Comparison of ENCODE assay signal across 1 fruit fly cellular context in genomic region chr3L:25120499-25121101, dm6.
TF ChIP-seq lines count a peak whose summit lies in the region.

Gene UQCR-11, plus strand, starts transcription at chr3L:25120709.

TF ChIP-seq in whole organism, embryonic, 481 proteins besides CTCF, POLR2A, EP300 and RAD21 (continued from another document and continues in another):
- TF ChIP-seq CG3726 (GFP tag; IDR thresholded peaks at IDR 0.05; lab: Robert Waterston, UW) (no peak), CG13775 (GFP tag; optimal IDR thresholded peaks at IDR 0.05; lab: Kevin White, UChicago) (no peak), sens (GFP tag; lab: Kevin White, UChicago) (peak; percentile 36), ara (GFP tag; IDR thresholded peaks at IDR 0.05; lab: Robert Waterston, UW) (peak; percentile 11; the same call in 1 of the 2 replicates), BtbVII (GFP tag; optimal IDR thresholded peaks at IDR 0.05; lab: Kevin White, UChicago) (no peak), Deaf1 (tag; optimal IDR thresholded peaks at IDR 0.05; lab: Kevin White, UChicago) (no peak), Dbx (GFP tag; IDR thresholded peaks at IDR 0.05; lab: Robert Waterston, UW) (no peak), CG2129 (GFP tag; IDR thresholded peaks at IDR 0.05; lab: Robert Waterston, UW; ENCODE audit: partially characterized antibody) (no peak), eyg (GFP tag; optimal IDR thresholded peaks at IDR 0.05; lab: Kevin White, UChicago) (no peak), grn (GFP tag; optimal IDR thresholded peaks at IDR 0.05; lab: Kevin White, UChicago) (no peak), dpn (GFP tag; optimal IDR thresholded peaks at IDR 0.05; lab: Kevin White, UChicago) (no peak), Ets97D (GFP tag; optimal IDR thresholded peaks at IDR 0.05; lab: Kevin White, UChicago) (peak; percentile 14), Med (GFP tag; lab: Kevin White, UChicago) (no peak), CG13123 (GFP tag; optimal IDR thresholded peaks at IDR 0.05; lab: Kevin White, UChicago) (no peak), btn (GFP tag; optimal IDR thresholded peaks at IDR 0.05; lab: Kevin White, UChicago) (no peak), CG10543 (GFP tag; optimal IDR thresholded peaks at IDR 0.05; lab: Kevin White, UChicago) (no peak), CG32767 (GFP tag; IDR thresholded peaks at IDR 0.05; lab: Robert Waterston, UW) (peak; percentile 77; the same call in 1 of the 2 replicates), sr (GFP tag; IDR thresholded peaks at IDR 0.05; lab: Robert Waterston, UW) (no peak), trem (tag; optimal IDR thresholded peaks at IDR 0.05; lab: Kevin White, UChicago) (peak; percentile 23), E2f2 (GFP tag; IDR thresholded peaks at IDR 0.05; lab: Robert Waterston, UW) (no peak), dmrt11E (tag; optimal IDR thresholded peaks at IDR 0.05; lab: Kevin White, UChicago) (peak; percentile 27), NK7.1 (GFP tag; optimal IDR thresholded peaks at IDR 0.05; lab: Kevin White, UChicago) (no peak), CG7745 (tag; optimal IDR thresholded peaks at IDR 0.05; lab: Kevin White, UChicago) (no peak), CG1647 (GFP tag; optimal IDR thresholded peaks at IDR 0.05; lab: Kevin White, UChicago) (no peak), ttk (GFP tag; IDR thresholded peaks at IDR 0.05; lab: Robert Waterston, UW) (no peak), CG4424 (GFP tag; optimal IDR thresholded peaks at IDR 0.05; lab: Kevin White, UChicago) (no peak), CG4360 (GFP tag; IDR thresholded peaks at IDR 0.05; lab: Robert Waterston, UW) (no peak), Dek (tag; optimal IDR thresholded peaks at IDR 0.05; lab: Kevin White, UChicago) (no peak), CG11723 (GFP tag; optimal IDR thresholded peaks at IDR 0.05; lab: Kevin White, UChicago) (peak; percentile 94), nerfin-2 (GFP tag; IDR thresholded peaks at IDR 0.05; lab: Robert Waterston, UW; ENCODE audit: partially characterized antibody) (no peak), Dref (GFP tag; IDR thresholded peaks at IDR 0.05; lab: Robert Waterston, UW) (peak; percentile 61), MBD-R2 (GFP tag; IDR thresholded peaks at IDR 0.05; lab: Robert Waterston, UW) (no peak), CG30431 (GFP tag; optimal IDR thresholded peaks at IDR 0.05; lab: Kevin White, UChicago) (no peak), bsh (GFP tag; optimal IDR thresholded peaks at IDR 0.05; lab: Kevin White, UChicago) (no peak), wdn (GFP tag; IDR thresholded peaks at IDR 0.05; lab: Robert Waterston, UW) (no peak), Abd-B (GFP tag; optimal IDR thresholded peaks at IDR 0.05; lab: Kevin White, UChicago) (peak; percentile 90), slbo (GFP tag; IDR thresholded peaks at IDR 0.05; lab: Robert Waterston, UW) (no peak), chif (GFP tag; optimal IDR thresholded peaks at IDR 0.05; lab: Kevin White, UChicago) (no peak), Hr39 (optimal IDR thresholded peaks at IDR 0.05; lab: Kevin White, UChicago) (no peak), Doc2 (GFP tag; IDR thresholded peaks at IDR 0.05; lab: Robert Waterston, UW) (no peak), Six4 (GFP tag; optimal IDR thresholded peaks at IDR 0.05; lab: Kevin White, UChicago) (no peak), br (optimal IDR thresholded peaks at IDR 0.05; lab: Kevin White, UChicago) (no peak), CG6254 (GFP tag; optimal IDR thresholded peaks at IDR 0.05; lab: Kevin White, UChicago) (no peak), sqz (GFP tag; optimal IDR thresholded peaks at IDR 0.05; lab: Kevin White, UChicago) (no peak), D19B (GFP tag; optimal IDR thresholded peaks at IDR 0.05; lab: Kevin White, UChicago) (no peak), ase (GFP tag; IDR thresholded peaks at IDR 0.05; lab: Robert Waterston, UW) (no peak), CoRest (tag; optimal IDR thresholded peaks at IDR 0.05; lab: Kevin White, UChicago) (peak; percentile 49), Nf-YB (GFP tag; optimal IDR thresholded peaks at IDR 0.05; lab: Kevin White, UChicago) (no peak), chinmo (GFP tag; IDR thresholded peaks at IDR 0.05; lab: Robert Waterston, UW; ENCODE audit: partially characterized antibody) (no peak), gsb (GFP tag; IDR thresholded peaks at IDR 0.05; lab: Robert Waterston, UW) (no peak), CG17328 (GFP tag; IDR thresholded peaks at IDR 0.05; lab: Robert Waterston, UW) (no peak), CG13287 (GFP tag; IDR thresholded peaks at IDR 0.05; lab: Robert Waterston, UW; ENCODE audit: partially characterized antibody) (no peak), CG9876 (GFP tag; optimal IDR thresholded peaks at IDR 0.05; lab: Kevin White, UChicago) (no peak), repo (GFP tag; optimal IDR thresholded peaks at IDR 0.05; lab: Kevin White, UChicago) (no peak), lola (GFP tag; optimal IDR thresholded peaks at IDR 0.05; lab: Kevin White, UChicago) (peak in 1 of 3 experiments; percentile 56), H2.0 (GFP tag; IDR thresholded peaks at IDR 0.05; lab: Robert Waterston, UW) (no peak), CG10462 (GFP tag; optimal IDR thresholded peaks at IDR 0.05; lab: Kevin White, UChicago) (no peak), Sin3A (optimal IDR thresholded peaks at IDR 0.05; lab: Kevin White, UChicago) (no peak), Gsc (GFP tag; IDR thresholded peaks at IDR 0.05; lab: Robert Waterston, UW) (no peak), gce (GFP tag; IDR thresholded peaks at IDR 0.05; lab: Robert Waterston, UW) (no peak), CG34422 (GFP tag; IDR thresholded peaks at IDR 0.05; lab: Robert Waterston, UW) (no peak; the same call in 2 of the 3 replicates), tll (GFP tag; optimal IDR thresholded peaks at IDR 0.05; lab: Kevin White, UChicago) (no peak), CG6813 (GFP tag; optimal IDR thresholded peaks at IDR 0.05; lab: Kevin White, UChicago) (no peak), Xrp1 (GFP tag; IDR thresholded peaks at IDR 0.05; lab: Robert Waterston, UW) (no peak), GATAe (GFP tag; conservative IDR thresholded peaks at IDR 0.05; lab: Robert Waterston, UW) (no peak), CG32532 (GFP tag; IDR thresholded peaks at IDR 0.05; lab: Robert Waterston, UW) (no peak), klu (GFP tag; IDR thresholded peaks at IDR 0.05; lab: Robert Waterston, UW) (no peak), CG14860 (GFP tag; IDR thresholded peaks at IDR 0.05; lab: Robert Waterston, UW; ENCODE audit: partially characterized antibody) (no peak), CG17568 (GFP tag; optimal IDR thresholded peaks at IDR 0.05; lab: Kevin White, UChicago) (no peak), Mad (GFP tag; optimal IDR thresholded peaks at IDR 0.05; lab: Kevin White, UChicago) (no peak), CG6175 (GFP tag; IDR thresholded peaks at IDR 0.05; lab: Robert Waterston, UW) (no peak), sens-2 (GFP tag; IDR thresholded peaks at IDR 0.05; lab: Robert Waterston, UW) (no peak), run (tag; optimal IDR thresholded peaks at IDR 0.05; lab: Kevin White, UChicago) (no peak), bigmax (GFP tag; optimal IDR thresholded peaks at IDR 0.05; lab: Kevin White, UChicago) (peak; percentile 3), gsb-n (tag; optimal IDR thresholded peaks at IDR 0.05; lab: Kevin White, UChicago) (no peak), mld (GFP tag; IDR thresholded peaks at IDR 0.05; lab: Robert Waterston, UW; ENCODE audit: partially characterized antibody) (no peak), exex (tag; optimal IDR thresholded peaks at IDR 0.05; lab: Kevin White, UChicago) (no peak), pan (optimal IDR thresholded peaks at IDR 0.05; lab: Kevin White, UChicago) (no peak), pan (GFP tag; optimal IDR thresholded peaks at IDR 0.05 in 1 of 2, IDR thresholded peaks at IDR 0.05 in 1 of 2) (no peak), Opbp (GFP tag; IDR thresholded peaks at IDR 0.05; lab: Robert Waterston, UW; ENCODE audit: partially characterized antibody) (no peak), Optix (GFP tag; IDR thresholded peaks at IDR 0.05; lab: Robert Waterston, UW) (no peak), NC2α (GFP tag; optimal IDR thresholded peaks at IDR 0.05; lab: Kevin White, UChicago) (no peak), psq (GFP tag; optimal IDR thresholded peaks at IDR 0.05; lab: Kevin White, UChicago) (no peak), ATbp (GFP tag; optimal IDR thresholded peaks at IDR 0.05; lab: Kevin White, UChicago) (no peak), schlank (tag; optimal IDR thresholded peaks at IDR 0.05; lab: Kevin White, UChicago) (no peak), CG18476 (GFP tag; optimal IDR thresholded peaks at IDR 0.05; lab: Kevin White, UChicago) (no peak), fd102C (GFP tag; optimal IDR thresholded peaks at IDR 0.05; lab: Kevin White, UChicago) (no peak), Antp (GFP tag; optimal IDR thresholded peaks at IDR 0.05; lab: Kevin White, UChicago) (no peak), CG18619 (GFP tag; optimal IDR thresholded peaks at IDR 0.05; lab: Kevin White, UChicago) (no peak), gem (tag; optimal IDR thresholded peaks at IDR 0.05; lab: Kevin White, UChicago) (peak; percentile 12), CG31365 (tag; optimal IDR thresholded peaks at IDR 0.05; lab: Kevin White, UChicago) (no peak), hbn (GFP tag; IDR thresholded peaks at IDR 0.05; lab: Robert Waterston, UW; ENCODE audit: partially characterized antibody) (no peak), Ravus (GFP tag; IDR thresholded peaks at IDR 0.05; lab: Robert Waterston, UW) (no peak), CG1792 (GFP tag; optimal IDR thresholded peaks at IDR 0.05; lab: Kevin White, UChicago) (no peak), CG9932 (GFP tag; IDR thresholded peaks at IDR 0.05; lab: Robert Waterston, UW) (no peak), CG8944 (GFP tag; optimal IDR thresholded peaks at IDR 0.05; lab: Kevin White, UChicago) (no peak), CG10274 (GFP tag; optimal IDR thresholded peaks at IDR 0.05; lab: Kevin White, UChicago) (no peak), BEAF-32 (GFP tag; optimal IDR thresholded peaks at IDR 0.05; lab: Kevin White, UChicago) (peak; percentile 28), CG1529 (GFP tag; optimal IDR thresholded peaks at IDR 0.05; lab: Kevin White, UChicago) (no peak), dm (GFP tag; optimal IDR thresholded peaks at IDR 0.05; lab: Kevin White, UChicago) (no peak), CG12942 (GFP tag; optimal IDR thresholded peaks at IDR 0.05; lab: Kevin White, UChicago) (no peak), fd3F (GFP tag; optimal IDR thresholded peaks at IDR 0.05; lab: Kevin White, UChicago) (no peak), Sox100B (GFP tag; optimal IDR thresholded peaks at IDR 0.05; lab: Kevin White, UChicago) (no peak), CG1602 (GFP tag; optimal IDR thresholded peaks at IDR 0.05; lab: Kevin White, UChicago) (no peak), CG6854 (GFP tag; optimal IDR thresholded peaks at IDR 0.05; lab: Kevin White, UChicago) (no peak), CG3995 (GFP tag; optimal IDR thresholded peaks at IDR 0.05; lab: Kevin White, UChicago) (peak; percentile 19), Dip2 (GFP tag; IDR thresholded peaks at IDR 0.05; lab: Robert Waterston, UW) (no peak), z (GFP tag; IDR thresholded peaks at IDR 0.05; lab: Robert Waterston, UW) (no peak), usp (GFP tag; optimal IDR thresholded peaks at IDR 0.05; lab: Kevin White, UChicago) (no peak), rib (GFP tag; IDR thresholded peaks at IDR 0.05; lab: Robert Waterston, UW) (no peak), so (GFP tag; IDR thresholded peaks at IDR 0.05; lab: Robert Waterston, UW) (no peak), D (optimal IDR thresholded peaks at IDR 0.05; lab: Kevin White, UChicago) (no peak), D (GFP tag; optimal IDR thresholded peaks at IDR 0.05; lab: Kevin White, UChicago) (no peak), Adf1 (GFP tag; IDR thresholded peaks at IDR 0.05; lab: Robert Waterston, UW) (no peak), croc (GFP tag; conservative IDR thresholded peaks at IDR 0.05; lab: Robert Waterston, UW) (no peak; the same call in 2 of the 3 replicates), tgo (GFP tag; IDR thresholded peaks at IDR 0.05; lab: Robert Waterston, UW) (no peak), CG17612 (GFP tag; IDR thresholded peaks at IDR 0.05; lab: Robert Waterston, UW) (no peak), Xbp1 (GFP tag; optimal IDR thresholded peaks at IDR 0.05; lab: Kevin White, UChicago) (no peak), B-H2 (GFP tag; optimal IDR thresholded peaks at IDR 0.05; lab: Kevin White, UChicago) (no peak), ap (GFP tag; IDR thresholded peaks at IDR 0.05; lab: Robert Waterston, UW) (no peak), Spps (tag; optimal IDR thresholded peaks at IDR 0.05; lab: Kevin White, UChicago) (no peak), Usf (GFP tag; optimal IDR thresholded peaks at IDR 0.05; lab: Kevin White, UChicago) (no peak), CG16779 (GFP tag; IDR thresholded peaks at IDR 0.05; lab: Robert Waterston, UW) (no peak), CG10979 (tag; optimal IDR thresholded peaks at IDR 0.05; lab: Kevin White, UChicago) (no peak), HmgZ (tag; optimal IDR thresholded peaks at IDR 0.05; lab: Kevin White, UChicago) (no peak), Lpt (GFP tag; optimal IDR thresholded peaks at IDR 0.05; lab: Kevin White, UChicago) (no peak), cad (GFP tag; optimal IDR thresholded peaks at IDR 0.05; lab: Kevin White, UChicago) (no peak), gfzf (GFP tag; optimal IDR thresholded peaks at IDR 0.05; lab: Kevin White, UChicago) (peak; percentile 34), shn (GFP tag; optimal IDR thresholded peaks at IDR 0.05; lab: Kevin White, UChicago) (no peak), Poxn (GFP tag; IDR thresholded peaks at IDR 0.05; lab: Robert Waterston, UW) (no peak), CHES-1-like (GFP tag; optimal IDR thresholded peaks at IDR 0.05; lab: Kevin White, UChicago) (no peak), CG10959 (GFP tag; IDR thresholded peaks at IDR 0.05; lab: Robert Waterston, UW) (no peak), YL-1 (GFP tag; optimal IDR thresholded peaks at IDR 0.05; lab: Kevin White, UChicago) (peak; percentile 7), trh (GFP tag; optimal IDR thresholded peaks at IDR 0.05; lab: Kevin White, UChicago) (no peak), CG43689 (GFP tag; IDR thresholded peaks at IDR 0.05; lab: Robert Waterston, UW) (no peak), lilli (GFP tag; optimal IDR thresholded peaks at IDR 0.05; lab: Kevin White, UChicago) (no peak), CG10565 (GFP tag; optimal IDR thresholded peaks at IDR 0.05; lab: Kevin White, UChicago) (no peak), E2f1 (GFP tag; IDR thresholded peaks at IDR 0.05; lab: Robert Waterston, UW) (no peak), stwl (tag; optimal IDR thresholded peaks at IDR 0.05; lab: Kevin White, UChicago) (no peak), CG7928 (GFP tag; optimal IDR thresholded peaks at IDR 0.05; lab: Kevin White, UChicago) (no peak), TFAM (GFP tag; optimal IDR thresholded peaks at IDR 0.05; lab: Kevin White, UChicago) (no peak), salm (tag; optimal IDR thresholded peaks at IDR 0.05; lab: Kevin White, UChicago) (no peak)
